Worm (Caenorhabditis elegans) whole organism, young adult: ENCODE data around the gene pptr-1.

Source experiments
- B0261.1 ChIP-seq: sonication (generic microtip); optimal IDR thresholded peaks from 2 replicates; lab custom pipeline; 2016; ENCODE audit warnings: mild to moderate bottlenecking, missing genetic modification characterization, moderate library complexity, missing compliant biosample characterization
- B0336.3 ChIP-seq: fragments of 200-800 bp; sonication (Bioruptor generic); IDR thresholded peaks from 2 replicates; pipeline ENCODE4 v1.3.6; 2022; ENCODE audit warnings: missing genetic modification characterization, missing compliant biosample characterization
- C06A6.2 ChIP-seq: fragments of 200-800 bp; sonication (Bioruptor generic); conservative IDR thresholded peaks from 2 replicates; pipeline ENCODE4 v1.3.6; 2022; ENCODE audit warnings: missing genetic modification characterization, missing compliant biosample characterization
- C17E4.6 ChIP-seq: fragments of 200-800 bp; sonication (Bioruptor generic); IDR thresholded peaks from 2 replicates; pipeline ENCODE4 v1.3.6; 2022; ENCODE audit warnings: missing genetic modification reagents, missing genetic modification characterization, missing compliant biosample characterization
- F52B5.7 ChIP-seq: sonication (generic microtip); optimal IDR thresholded peaks from 2 replicates; lab custom pipeline; 2016; ENCODE audit warnings: mild to moderate bottlenecking, missing genetic modification characterization, missing compliant biosample characterization
- K11D2.4 ChIP-seq: fragments of 200-800 bp; sonication (Bioruptor generic); IDR thresholded peaks from 2 replicates; pipeline ENCODE4 v1.3.6; 2022; ENCODE audit warnings: missing genetic modification reagents, missing genetic modification characterization, missing compliant biosample characterization
- K12H6.12 ChIP-seq: fragments of 200-800 bp; sonication (Bioruptor generic); optimal IDR thresholded peaks from 2 replicates; lab custom pipeline; 2018; ENCODE audit warnings: mild to moderate bottlenecking, missing genetic modification characterization, missing compliant biosample characterization
- T07F8.4 ChIP-seq: sonication (generic microtip); optimal IDR thresholded peaks from 2 replicates; lab custom pipeline; 2016; ENCODE audit warnings: mild to moderate bottlenecking, missing genetic modification characterization, moderate library complexity, missing compliant biosample characterization
- T26A5.8 ChIP-seq: sonication (generic microtip); optimal IDR thresholded peaks from 2 replicates; lab custom pipeline; 2016; ENCODE audit warnings: missing genetic modification characterization, missing compliant biosample characterization
- ama-1 ChIP-seq, 3 experiments: fragments of 150-350 bp in 1 of 3; sonication (generic microtip) in 2 of 3; optimal IDR thresholded peaks; 2 replicates each; lab custom pipeline; 2014 to 2018; ENCODE audit warnings: missing biosample characterization in 2 of 3, missing genetic modification characterization in 2 of 3, missing genetic modification reagents in 2 of 3
- atf-7 ChIP-seq: sonication (generic microtip); optimal IDR thresholded peaks from 2 replicates; lab custom pipeline; 2017; ENCODE audit warnings: mild to moderate bottlenecking, missing genetic modification characterization, missing compliant biosample characterization
- attf-5 ChIP-seq: fragments of 200-800 bp; sonication (Bioruptor generic); optimal IDR thresholded peaks from 2 replicates; lab custom pipeline; 2018; ENCODE audit warnings: mild to moderate bottlenecking, missing genetic modification characterization, missing compliant biosample characterization
- ccch-3 ChIP-seq: fragments of 200-800 bp; sonication (Bioruptor generic); optimal IDR thresholded peaks from 2 replicates; lab custom pipeline; 2018; ENCODE audit warnings: mild to moderate bottlenecking, missing genetic modification characterization, missing compliant biosample characterization
- cebp-1 ChIP-seq, 2 experiments: fragments of 200-800 bp in 1 of 2; sonication (Bioruptor generic) in 1 of 2; sonication (generic microtip) in 1 of 2; IDR thresholded peaks in 1 of 2; optimal IDR thresholded peaks in 1 of 2; 2 replicates each; pipeline versions ENCODE4 v1.3.6 to Lab custom; 2017 to 2022; ENCODE audit warnings: missing compliant biosample characterization in 2 of 2, missing genetic modification characterization in 2 of 2, mild to moderate bottlenecking in 1 of 2, missing genetic modification reagents in 1 of 2, moderate library complexity in 1 of 2
- cebp-2 ChIP-seq: fragments of 200-800 bp; sonication (Bioruptor generic); IDR thresholded peaks from 2 replicates; pipeline ENCODE4 v1.3.6; 2022; ENCODE audit warnings: missing genetic modification characterization, missing compliant biosample characterization
- ceh-27 ChIP-seq: fragments of 200-800 bp; sonication (Bioruptor generic); optimal IDR thresholded peaks from 2 replicates; lab custom pipeline; 2018; ENCODE audit warnings: mild to moderate bottlenecking, missing genetic modification characterization, moderate library complexity, missing compliant biosample characterization
- ceh-58 ChIP-seq: fragments of 200-800 bp; sonication (Bioruptor generic); IDR thresholded peaks from 2 replicates; pipeline ENCODE4 v1.3.6; 2022; ENCODE audit warnings: missing genetic modification characterization, missing compliant biosample characterization
- ceh-79 ChIP-seq: sonication (generic microtip); optimal IDR thresholded peaks from 2 replicates; lab custom pipeline; 2017; ENCODE audit warnings: mild to moderate bottlenecking, missing genetic modification characterization, missing compliant biosample characterization
- ceh-91 ChIP-seq: fragments of 200-800 bp; sonication (Bioruptor generic); IDR thresholded peaks from 2 replicates; pipeline ENCODE4 v1.3.6; 2022; ENCODE audit warnings: missing genetic modification reagents, missing genetic modification characterization, missing compliant biosample characterization
- die-1 ChIP-seq: sonication (generic microtip); optimal IDR thresholded peaks from 2 replicates; lab custom pipeline; 2016; ENCODE audit warnings: missing genotype, mild to moderate bottlenecking, missing genetic modification characterization, missing compliant biosample characterization
- dpff-1 ChIP-seq: sonication (generic microtip); optimal IDR thresholded peaks from 2 replicates; lab custom pipeline; 2017; ENCODE audit warnings: mild to moderate bottlenecking, missing genetic modification characterization, missing compliant biosample characterization
- dpl-1 ChIP-seq: fragments of 150-350 bp; optimal IDR thresholded peaks from 2 replicates; lab custom pipeline; 2014; ENCODE audit warnings: missing biosample characterization, missing genetic modification reagents, missing genetic modification characterization
- egl-18 ChIP-seq: fragments of 200-800 bp; sonication (Bioruptor generic); IDR thresholded peaks from 2 replicates; pipeline ENCODE4 v1.3.6; 2022; ENCODE audit warnings: missing genetic modification reagents, missing genetic modification characterization, missing compliant biosample characterization
- ets-4 ChIP-seq: fragments of 200-800 bp; sonication (Bioruptor generic); optimal IDR thresholded peaks from 2 replicates; lab custom pipeline; 2018; ENCODE audit warnings: mild to moderate bottlenecking, missing genetic modification characterization, missing compliant biosample characterization
- lag-1 ChIP-seq: fragments of 200-800 bp; sonication (Bioruptor generic); IDR thresholded peaks from 2 replicates; pipeline ENCODE4 v1.3.6; 2022; ENCODE audit warnings: missing genetic modification reagents, missing genetic modification characterization, missing compliant biosample characterization
- let-526 ChIP-seq: fragments of 200-800 bp; sonication (Bioruptor generic); IDR thresholded peaks from 2 replicates; pipeline ENCODE4 v1.3.6; 2022; ENCODE audit warnings: missing genetic modification reagents, missing genetic modification characterization, missing compliant biosample characterization
- lin-26 ChIP-seq: fragments of 200-800 bp; sonication (Bioruptor generic); IDR thresholded peaks from 2 replicates; pipeline ENCODE4 v1.3.6; 2022; ENCODE audit warnings: missing genetic modification reagents, missing genetic modification characterization, missing compliant biosample characterization
- lin-35 ChIP-seq, 3 experiments: fragments of 150-350 bp in 2 of 3; sonication (generic microtip) in 1 of 3; optimal IDR thresholded peaks; 2 replicates each; lab custom pipeline; 2014 to 2018; ENCODE audit warnings: missing biosample characterization in 3 of 3, missing genetic modification characterization in 3 of 3, missing genetic modification reagents in 3 of 3
- lin-40 ChIP-seq: sonication (generic microtip); optimal IDR thresholded peaks from 2 replicates; lab custom pipeline; 2016; ENCODE audit warnings: missing genetic modification characterization, mild to moderate bottlenecking, missing compliant biosample characterization, missing genotype, missing genetic modification reagents
- mxl-1 ChIP-seq: sonication (generic microtip); optimal IDR thresholded peaks from 2 replicates; lab custom pipeline; 2016; ENCODE audit warnings: missing genetic modification characterization, missing compliant biosample characterization
- nfya-1 ChIP-seq: sonication (generic microtip); optimal IDR thresholded peaks from 2 replicates; lab custom pipeline; 2017; ENCODE audit warnings: antibody characterized with exemption, missing compliant biosample characterization, missing genetic modification characterization, borderline replicate concordance; ENCODE audit not compliant: insufficient read depth
- nfya-2 ChIP-seq: fragments of 200-800 bp; sonication (Bioruptor generic); IDR thresholded peaks from 2 replicates; pipeline ENCODE4 v1.3.6; 2022; ENCODE audit warnings: missing genetic modification reagents, missing genetic modification characterization, missing compliant biosample characterization
- nhr-90 ChIP-seq: sonication (generic microtip); optimal IDR thresholded peaks from 2 replicates; lab custom pipeline; 2016; ENCODE audit warnings: missing genotype, mild to moderate bottlenecking, missing genetic modification characterization, missing compliant biosample characterization
- pbrm-1 ChIP-seq: fragments of 200-800 bp; sonication (Bioruptor generic); IDR thresholded peaks from 2 replicates; pipeline ENCODE4 v1.3.6; 2022; ENCODE audit warnings: missing genetic modification reagents, missing genetic modification characterization, missing compliant biosample characterization
- pha-4 ChIP-seq: fragments of 150-350 bp; sonication (generic microtip); optimal IDR thresholded peaks from 2 replicates; lab custom pipeline; 2014; ENCODE audit warnings: missing biosample characterization, missing genetic modification reagents, missing genetic modification characterization
- repo-1 ChIP-seq: sonication (generic microtip); optimal IDR thresholded peaks from 2 replicates; lab custom pipeline; 2017; ENCODE audit warnings: mild to moderate bottlenecking, missing genetic modification characterization, missing compliant biosample characterization
- rpc-1 ChIP-seq, 2 experiments: fragments of 150-350 bp in 1 of 2; sonication (generic microtip) in 1 of 2; optimal IDR thresholded peaks; 2 replicates each; lab custom pipeline; 2014 to 2018; ENCODE audit warnings: missing biosample characterization in 1 of 2, missing genetic modification characterization in 1 of 2, missing genetic modification reagents in 1 of 2, missing genotype in 1 of 2
- sdz-38 ChIP-seq: sonication (generic microtip); optimal IDR thresholded peaks from 2 replicates; lab custom pipeline; 2016; ENCODE audit warnings: missing genotype, missing genetic modification characterization, missing compliant biosample characterization
- snpc-4 ChIP-seq, 5 experiments: fragments of 150-350 bp in 1 of 5; sonication (generic microtip) in 4 of 5; optimal IDR thresholded peaks; 2 replicates each; lab custom pipeline; 2014 to 2018; ENCODE audit warnings: missing genetic modification characterization in 5 of 5, missing biosample characterization in 3 of 5, antibody characterized with exemption in 2 of 5, mild to moderate bottlenecking in 2 of 5, missing compliant biosample characterization in 2 of 5, missing genotype in 2 of 5, moderate library complexity in 2 of 5, missing genetic modification reagents in 1 of 5
- somi-1 ChIP-seq: fragments of 200-800 bp; sonication (Bioruptor generic); optimal IDR thresholded peaks from 2 replicates; lab custom pipeline; 2018; ENCODE audit warnings: mild to moderate bottlenecking, missing genetic modification characterization, missing compliant biosample characterization
- sptf-2 ChIP-seq: fragments of 200-800 bp; sonication (Bioruptor generic); optimal IDR thresholded peaks from 2 replicates; lab custom pipeline; 2018; ENCODE audit warnings: mild to moderate bottlenecking, missing genetic modification characterization, missing compliant biosample characterization
- tlf-1 ChIP-seq: fragments of 200-800 bp; sonication (Bioruptor generic); optimal IDR thresholded peaks from 2 replicates; lab custom pipeline; 2018; ENCODE audit warnings: mild to moderate bottlenecking, missing genetic modification characterization, missing compliant biosample characterization
- xnd-1 ChIP-seq: sonication (generic microtip); optimal IDR thresholded peaks from 2 replicates; lab custom pipeline; 2016; ENCODE audit warnings: missing genotype, missing genetic modification reagents, missing genetic modification characterization, missing compliant biosample characterization
- zfh-2 ChIP-seq: fragments of 200-800 bp; sonication (Bioruptor generic); conservative IDR thresholded peaks from 2 replicates; pipeline ENCODE4 v1.3.6; 2022; ENCODE audit warnings: missing genetic modification reagents, missing genetic modification characterization, missing compliant biosample characterization
- ztf-22 ChIP-seq: fragments of 200-800 bp; sonication (Bioruptor generic); optimal IDR thresholded peaks from 2 replicates; lab custom pipeline; 2018; ENCODE audit warnings: mild to moderate bottlenecking, missing genetic modification characterization, moderate library complexity, missing compliant biosample characterization
- ztf-25 ChIP-seq: fragments of 200-800 bp; sonication (Bioruptor generic); IDR thresholded peaks from 2 replicates; pipeline ENCODE4 v1.3.6; 2022; ENCODE audit warnings: missing genetic modification reagents, missing genetic modification characterization, missing compliant biosample characterization
- ztf-26 ChIP-seq: sonication (generic microtip); optimal IDR thresholded peaks from 2 replicates; lab custom pipeline; 2017; ENCODE audit warnings: missing genetic modification characterization, missing compliant biosample characterization
- ztf-28 ChIP-seq: fragments of 200-800 bp; sonication (Bioruptor generic); IDR thresholded peaks from 2 replicates; pipeline ENCODE4 v1.3.6; 2022; ENCODE audit warnings: missing genetic modification reagents, missing genetic modification characterization, missing compliant biosample characterization

Gene pptr-1

DNA sequence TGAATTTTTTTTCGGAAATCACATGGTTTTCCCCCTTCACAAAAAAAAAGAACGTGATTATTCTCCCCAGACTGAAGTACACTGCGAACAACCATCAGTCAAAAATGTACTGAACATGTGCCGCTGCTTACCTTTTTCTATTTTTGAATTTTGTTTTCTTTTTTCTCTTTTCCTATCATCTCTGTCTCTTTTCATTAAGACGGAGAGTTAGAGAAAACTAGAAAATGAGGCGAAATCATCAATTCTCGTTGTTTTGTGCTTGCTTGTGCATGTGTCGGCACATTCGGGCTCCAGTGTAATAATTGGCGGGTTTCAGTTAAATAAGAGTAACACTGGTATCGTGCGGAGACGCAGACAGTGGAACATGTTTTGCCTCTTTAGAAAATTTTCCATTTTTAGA is 5.0 kb upstream of the pptr-1 start (continued):
- peak; percentile 66 for TF ChIP-seq pha-4 (tag; lab: Kevin White, UChicago)
- no peak for TF ChIP-seq B0261.1 (tag; lab: Kevin White, UChicago)
- peak; percentile 20 for TF ChIP-seq tlf-1 (GFP tag; lab: Kevin White, UChicago)
- no peak for TF ChIP-seq ceh-79 (tag; lab: Kevin White, UChicago)
- no peak for TF ChIP-seq dpl-1 (GFP tag; lab: Kevin White, UChicago)
- no peak for TF ChIP-seq die-1
- no peak for TF ChIP-seq nfya-2 (GFP tag; lab: Robert Waterston, UW)
- TF ChIP-seq ceh-27 (GFP tag; lab: Kevin White, UChicago): no peak
- no peak for TF ChIP-seq sdz-38
- TF ChIP-seq T26A5.8: no peak
- no peak for TF ChIP-seq zfh-2
- TF ChIP-seq ztf-22: peak; percentile 23
- TF ChIP-seq ets-4 (GFP tag; lab: Kevin White, UChicago): no peak
- no peak for TF ChIP-seq K11D2.4
- TF ChIP-seq mxl-1 (tag; lab: Kevin White, UChicago): no peak
- no peak for TF ChIP-seq dpff-1 (tag; lab: Kevin White, UChicago)
- no peak for TF ChIP-seq B0336.3 (GFP tag; lab: Robert Waterston, UW)
- TF ChIP-seq cebp-1 (GFP tag; IDR thresholded peaks at IDR 0.05; lab: Robert Waterston, UW): no peak; the same call in 1 of the 2 replicates
- peak; percentile 71 for TF ChIP-seq cebp-1 (tag; optimal IDR thresholded peaks at IDR 0.05; lab: Kevin White, UChicago)
- TF ChIP-seq ceh-91 (GFP tag; lab: Robert Waterston, UW): no peak
- no peak for TF ChIP-seq cebp-2 (GFP tag; lab: Robert Waterston, UW)
- TF ChIP-seq T07F8.4 (tag; lab: Kevin White, UChicago): no peak
- no peak for TF ChIP-seq xnd-1
- TF ChIP-seq lin-26 (GFP tag; lab: Robert Waterston, UW): 0 out of 2 replicates have a peak, but pooled peaks have one; percentile 31
- TF ChIP-seq nhr-90: no peak
- TF ChIP-seq F52B5.7 (tag; lab: Kevin White, UChicago): no peak
- peak; percentile 67 for TF ChIP-seq somi-1 (GFP tag; lab: Kevin White, UChicago)
- no peak for TF ChIP-seq egl-18 (GFP tag; lab: Robert Waterston, UW)
- no peak for TF ChIP-seq C06A6.2 (GFP tag; lab: Robert Waterston, UW)
- TF ChIP-seq C17E4.6 (GFP tag; lab: Robert Waterston, UW): no peak
- TF ChIP-seq ztf-25: no peak
- TF ChIP-seq let-526 (GFP tag; lab: Robert Waterston, UW): no peak
- TF ChIP-seq K12H6.12: peak; percentile 58
- 0 out of 2 replicates have a peak, but pooled peaks have one; percentile 32 for TF ChIP-seq pbrm-1 (GFP tag; lab: Robert Waterston, UW)
- TF ChIP-seq ztf-26 (tag; lab: Kevin White, UChicago): no peak
- TF ChIP-seq repo-1 (tag; lab: Kevin White, UChicago): no peak
- no peak for TF ChIP-seq ceh-58
- TF ChIP-seq attf-5 (GFP tag; lab: Kevin White, UChicago): peak; percentile 73
- TF ChIP-seq sptf-2: no peak
- TF ChIP-seq ccch-3: no peak
- no peak for TF ChIP-seq lag-1 (GFP tag; lab: Robert Waterston, UW)
- TF ChIP-seq atf-7 (tag; lab: Kevin White, UChicago): peak; percentile 1
- TF ChIP-seq ama-1 (optimal IDR thresholded peaks at IDR 0.05; lab: Kevin White, UChicago): no peak
- no peak for TF ChIP-seq ama-1 (GFP tag; optimal IDR thresholded peaks at IDR 0.05; lab: Kevin White, UChicago)
- no peak for TF ChIP-seq ztf-28 (GFP tag; lab: Robert Waterston, UW)
- TF ChIP-seq lin-40 (tag; lab: Kevin White, UChicago): peak; percentile 6
- no peak for TF ChIP-seq rpc-1 (optimal IDR thresholded peaks at IDR 0.05; lab: Kevin White, UChicago)
- TF ChIP-seq rpc-1 (tag; optimal IDR thresholded peaks at IDR 0.05; lab: Kevin White, UChicago): no peak
- no peak for TF ChIP-seq nfya-1
- TF ChIP-seq snpc-4 (GFP tag; optimal IDR thresholded peaks at IDR 0.05; lab: Kevin White, UChicago): no peak
- no peak for TF ChIP-seq snpc-4 (tag; optimal IDR thresholded peaks at IDR 0.05; lab: Kevin White, UChicago)
- TF ChIP-seq lin-35 (GFP tag; optimal IDR thresholded peaks at IDR 0.05; lab: Kevin White, UChicago): no peak
